Worm (Caenorhabditis elegans) whole organism, L2 larva: Measurements from ENCODE around the gene F09C8.2.

Source experiments
- ZK546.5 ChIP-seq: sonication (generic microtip); optimal IDR thresholded peaks from 2 replicates; lab custom pipeline; 2017; ENCODE audit warnings: missing biosample characterization, missing genetic modification characterization
- ama-1 ChIP-seq: fragments of 150-350 bp; optimal IDR thresholded peaks from 2 replicates; lab custom pipeline; 2018; ENCODE audit warnings: inconsistent platforms
- lin-39 ChIP-seq: fragments of 150-350 bp; optimal IDR thresholded peaks from 2 replicates; lab custom pipeline; 2014; ENCODE audit warnings: missing biosample characterization, missing genetic modification reagents, missing genetic modification characterization
- nhr-237 ChIP-seq: fragments of 150-350 bp; optimal IDR thresholded peaks from 2 replicates; lab custom pipeline; 2014; ENCODE audit warnings: missing biosample characterization, missing genetic modification characterization
- nhr-77 ChIP-seq: fragments of 150-350 bp; optimal IDR thresholded peaks from 2 replicates; lab custom pipeline; 2014; ENCODE audit warnings: missing biosample characterization, missing genetic modification characterization
- unc-55 ChIP-seq: fragments of 150-350 bp; sonication (generic microtip); optimal IDR thresholded peaks from 3 replicates; lab custom pipeline; 2014; ENCODE audit warnings: missing biosample characterization, missing genetic modification reagents, missing genetic modification characterization
- unc-62 ChIP-seq: fragments of 150-350 bp; optimal IDR thresholded peaks from 2 replicates; lab custom pipeline; 2014; ENCODE audit warnings: missing biosample characterization, missing genetic modification reagents, missing genetic modification characterization
- ztf-11 ChIP-seq: sonication (generic microtip); optimal IDR thresholded peaks from 2 replicates; lab custom pipeline; 2017; ENCODE audit warnings: missing biosample characterization, missing genetic modification characterization

DNA sequence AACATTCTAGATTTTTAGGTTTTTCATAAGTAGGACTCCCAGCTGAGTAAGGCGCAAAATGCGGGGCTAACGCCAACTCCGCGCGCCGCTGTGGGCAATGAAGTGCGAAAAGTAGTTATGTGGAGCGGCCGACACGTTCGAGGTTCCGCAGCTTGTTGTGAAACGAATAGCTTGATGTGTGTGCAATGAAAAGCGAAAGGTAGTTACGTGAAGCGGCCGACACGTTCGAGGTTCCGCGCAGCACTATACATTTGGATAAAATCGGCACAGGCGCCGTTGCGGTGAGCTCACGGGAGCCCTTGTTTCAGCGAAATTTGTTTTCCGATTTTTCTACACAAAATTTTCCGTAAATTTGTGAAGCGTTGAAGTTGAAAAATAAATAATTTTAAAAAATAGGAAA lies 20.2 kb upstream of the F09C8.2 start:
- no peak for TF ChIP-seq lin-39
- TF ChIP-seq nhr-77, result no peak
- TF ChIP-seq unc-55 (GFP tag; lab: Kevin White, UChicago), result no peak
- no peak for TF ChIP-seq ztf-11 (tag; lab: Kevin White, UChicago)
- TF ChIP-seq unc-62 (GFP tag; lab: Kevin White, UChicago), result no peak
- no peak for TF ChIP-seq nhr-237
- no peak for TF ChIP-seq ZK546.5 (tag; lab: Kevin White, UChicago)
- TF ChIP-seq ama-1 (lab: Kevin White, UChicago), result no peak
